Fruit fly (Drosophila melanogaster) ovary, adult (tissue): ENCODE data around the gene Pgant2.
"Not testable (repeated sequence)": the region's sequence is repeated elsewhere in the genome, so short reads cannot be mapped to it uniquely, and the experiment has no call there.

ENCODE experiments used
- CG17801 ChIP-seq: fragments of 200-800 bp; optimal IDR thresholded peaks from 2 replicates; lab custom pipeline; 2019; ENCODE audit warnings: missing biosample characterization, mild to moderate bottlenecking, missing genetic modification characterization, moderate library complexity; ENCODE audit not compliant: partially characterized antibody

Pgant2 gene

DNA sequence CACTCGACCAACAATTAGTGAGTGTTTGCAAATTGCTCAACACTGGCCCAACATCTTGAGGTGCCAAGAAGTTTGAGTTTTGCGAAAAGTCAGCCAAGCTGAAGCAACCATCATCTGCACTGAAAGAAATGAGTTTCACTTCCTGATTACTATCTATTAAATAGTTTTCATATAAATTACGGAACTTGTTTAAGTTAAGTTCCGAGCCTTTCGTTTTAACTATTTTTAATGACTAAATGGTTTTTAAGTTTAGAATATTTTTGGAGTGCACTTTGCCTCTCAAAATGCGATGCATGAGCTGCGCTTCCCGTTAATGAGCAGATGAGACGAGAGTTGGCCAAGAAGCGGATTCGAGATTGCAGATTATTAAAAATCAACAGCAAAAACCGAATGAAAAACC is 15.2 kb upstream of the Pgant2 start:
- no peak for TF ChIP-seq CG17801

DNA sequence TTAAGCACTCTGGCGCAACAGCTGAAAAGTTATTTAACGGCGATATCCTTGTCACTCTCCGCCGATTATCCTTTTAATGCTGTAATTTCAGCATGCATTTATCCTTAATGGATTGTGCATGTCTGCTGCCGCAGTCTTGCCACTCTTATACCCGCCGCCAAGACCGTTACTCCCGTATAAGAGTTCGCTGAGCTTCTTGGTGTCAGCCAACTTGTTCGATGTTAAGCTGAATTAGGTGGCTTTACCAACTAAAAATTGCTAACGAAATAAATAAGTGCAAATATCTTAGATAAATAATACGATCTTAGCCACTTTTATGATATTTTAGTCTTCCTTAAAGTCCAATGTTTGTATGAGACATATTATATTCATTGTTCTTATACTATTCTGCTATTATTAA is 14.6 kb upstream of the Pgant2 start:
- no peak for TF ChIP-seq CG17801

DNA sequence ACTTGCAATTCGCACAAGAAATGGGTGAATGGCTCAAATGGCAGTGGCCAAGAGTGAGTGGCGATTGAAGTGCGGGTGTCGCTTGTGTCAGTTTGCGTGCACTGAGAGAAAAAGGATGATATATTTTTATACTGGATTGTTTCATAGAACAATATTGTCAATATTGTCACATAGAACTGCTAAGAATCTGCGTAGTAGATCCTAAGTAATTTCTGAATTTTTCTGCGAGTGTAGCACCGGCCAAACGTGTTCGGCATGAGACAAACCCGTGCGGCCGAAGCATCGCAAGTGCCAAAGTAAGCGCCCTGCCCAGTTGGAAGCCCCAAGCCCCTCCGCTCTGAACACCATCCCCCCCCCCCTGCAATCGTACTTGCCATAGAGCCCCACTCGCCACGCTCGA is 13.8 kb upstream of the Pgant2 start:
- no peak for TF ChIP-seq CG17801

DNA sequence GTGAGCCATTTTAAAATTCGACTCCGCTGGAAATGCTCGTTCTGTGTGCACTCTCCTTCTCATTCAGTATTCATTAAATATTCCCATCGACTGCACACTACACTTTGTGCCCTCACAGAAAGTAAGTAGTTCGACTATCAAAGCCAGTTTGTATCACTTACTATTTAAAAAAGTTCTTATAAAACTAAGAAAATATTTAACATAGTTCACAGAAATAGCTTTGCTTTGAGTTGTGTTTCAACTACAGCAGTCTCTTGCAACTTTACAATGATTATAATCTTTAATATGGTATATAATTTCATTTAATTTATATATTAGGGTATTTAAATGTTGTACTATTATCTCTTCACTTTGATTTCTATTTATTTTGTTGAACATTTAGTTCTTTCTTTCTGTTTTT is 13.0 kb upstream of the Pgant2 start:
- no peak for TF ChIP-seq CG17801

DNA sequence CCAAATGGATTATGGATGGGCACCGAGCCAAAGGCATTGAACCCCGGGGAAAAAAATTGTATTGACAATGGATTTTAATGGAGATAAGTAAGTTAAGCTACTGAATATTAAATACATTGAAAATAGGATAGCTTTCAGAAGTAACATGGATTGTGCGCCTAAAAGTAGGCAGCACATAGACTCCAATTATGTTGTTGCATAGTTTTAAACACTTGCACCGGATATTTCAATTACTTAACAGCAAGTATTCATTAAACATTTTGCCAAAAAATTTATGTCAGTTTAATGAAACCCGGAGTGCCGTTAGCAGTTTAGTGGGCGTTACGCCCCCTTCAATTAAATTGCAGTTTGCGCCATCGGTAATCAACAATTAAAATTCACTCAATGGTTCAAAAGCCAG is 11.6 kb upstream of the Pgant2 start:
- TF ChIP-seq CG17801: no peak

DNA sequence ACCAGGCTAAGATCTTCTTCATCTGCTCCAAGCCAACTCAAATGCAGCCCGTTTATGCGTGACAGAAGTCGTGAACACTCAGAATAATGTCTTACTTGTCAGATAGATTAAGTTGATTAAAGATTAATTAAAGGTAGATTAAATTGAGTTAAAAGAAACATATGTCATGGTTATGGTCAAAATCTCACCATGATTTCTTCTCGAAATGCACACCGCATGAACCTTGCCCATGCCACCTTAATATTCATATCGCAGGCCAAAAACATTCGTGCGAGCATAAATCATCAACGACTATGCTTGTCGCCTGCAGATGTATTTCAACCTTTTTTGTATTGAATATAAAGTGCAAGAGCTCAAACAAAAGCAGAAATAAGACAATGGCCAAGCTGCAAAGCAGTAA is 10.5 kb upstream of the Pgant2 start:
- no peak for TF ChIP-seq CG17801

DNA sequence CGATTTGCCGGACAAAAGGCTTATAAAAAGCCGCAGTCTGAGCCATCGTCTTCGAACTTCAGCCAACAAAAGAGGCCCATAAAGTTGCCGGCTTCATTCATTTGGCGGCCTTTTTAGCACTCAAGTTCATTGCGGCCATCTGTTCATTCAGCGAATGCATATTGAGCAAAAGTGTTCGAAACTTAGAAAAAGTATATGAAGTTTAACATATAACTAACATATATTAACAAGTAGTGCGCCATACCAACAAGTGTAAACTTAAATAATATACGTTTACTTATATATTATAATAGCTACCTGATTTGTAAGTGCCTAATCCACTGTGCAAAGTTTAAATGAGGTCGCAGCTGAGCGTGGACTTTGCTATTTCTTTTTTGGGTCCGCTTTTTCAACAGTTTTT is 9.8 kb upstream of the Pgant2 start:
- TF ChIP-seq CG17801: no peak

DNA sequence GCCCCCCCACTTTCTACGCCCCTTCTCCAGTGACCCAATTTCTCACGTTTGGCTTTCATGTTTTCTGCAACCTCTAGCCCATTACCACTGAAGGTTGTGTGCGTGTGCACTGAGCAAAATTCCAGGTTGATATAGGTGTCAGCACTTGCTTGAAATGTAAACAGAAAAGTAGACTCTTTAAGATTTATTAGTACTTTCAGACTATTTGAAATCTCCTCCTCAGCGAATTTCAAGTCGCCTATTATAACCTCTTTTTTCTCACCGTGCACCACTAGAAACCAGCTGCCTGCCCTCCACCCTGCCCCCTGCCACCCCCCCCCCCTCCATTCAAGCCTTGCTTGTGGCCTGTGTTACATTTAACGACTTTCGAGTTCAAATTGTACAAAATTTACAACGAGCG is 8.6 kb upstream of the Pgant2 start:
- no peak for TF ChIP-seq CG17801

DNA sequence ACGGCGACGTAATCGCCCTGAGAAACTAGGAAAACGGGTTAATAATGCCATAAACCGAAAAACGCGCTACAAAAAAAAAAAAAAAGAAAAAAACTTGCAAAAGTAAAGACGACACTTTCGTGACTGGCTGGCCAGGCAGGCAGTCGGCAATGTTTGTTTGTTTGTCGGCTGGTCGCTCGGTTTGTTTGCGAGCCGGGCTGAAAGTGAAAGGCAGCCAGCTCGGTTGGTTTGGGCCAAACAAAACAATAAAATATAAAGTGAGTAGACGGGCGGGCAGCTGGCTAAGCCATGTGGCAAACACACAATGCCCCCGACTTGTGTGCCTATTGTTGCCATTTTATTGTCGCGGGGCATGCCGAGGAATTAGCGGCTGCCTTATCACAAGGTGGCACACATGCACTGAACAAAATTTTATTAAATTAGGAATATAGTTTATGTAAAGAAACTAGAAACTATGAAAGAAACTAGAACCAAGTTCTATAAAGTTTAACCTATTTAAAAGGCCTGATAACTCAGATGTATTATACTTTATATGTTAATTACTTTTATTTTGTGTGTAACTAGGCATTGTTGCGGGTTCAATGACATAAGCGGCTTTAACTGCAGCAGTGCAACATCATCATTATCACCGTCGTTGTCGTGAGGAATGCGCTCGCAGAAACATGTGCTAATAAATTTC is 2.0 kb upstream of the Pgant2 start:
- no peak for TF ChIP-seq CG17801

DNA sequence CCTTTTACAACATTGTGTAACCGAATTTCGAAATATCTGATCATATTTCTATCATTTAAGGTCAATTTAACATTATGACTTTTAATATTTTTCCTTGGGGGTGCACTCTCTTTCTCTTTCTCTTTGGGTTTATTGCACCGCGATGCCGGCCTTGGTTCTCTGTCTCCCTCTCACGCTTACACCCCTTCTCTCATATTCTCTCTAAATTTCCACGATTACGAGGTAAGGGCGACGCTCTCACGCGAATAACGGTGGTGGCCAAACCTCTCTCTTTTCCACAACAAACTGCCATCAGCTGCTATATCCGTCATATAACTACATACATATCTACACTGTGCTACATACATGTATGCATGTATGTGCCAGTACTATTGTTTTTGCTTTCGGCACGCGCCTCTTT is 572 bp downstream of the Pgant2 start:
- no peak for TF ChIP-seq CG17801

DNA sequence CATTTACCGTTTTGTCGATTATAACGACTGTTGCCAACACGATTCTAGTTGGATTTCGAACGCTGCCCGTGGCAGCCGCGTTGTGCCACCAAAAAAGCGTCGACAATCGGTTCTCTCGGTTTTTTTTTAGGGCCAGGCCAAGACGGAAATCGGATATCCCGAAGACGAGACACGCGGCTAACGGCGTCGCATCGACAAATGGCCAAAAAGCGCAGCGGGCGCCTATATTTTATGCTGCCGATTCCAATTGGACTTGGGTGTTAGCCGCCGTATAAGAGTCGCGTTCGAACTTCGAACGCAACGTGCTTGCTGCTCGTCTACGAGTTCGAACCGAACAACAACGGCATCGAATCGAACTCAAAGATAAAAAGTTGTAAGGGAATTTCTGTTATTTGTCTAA is 3.8 kb downstream of the Pgant2 start:
- TF ChIP-seq CG17801: no peak

DNA sequence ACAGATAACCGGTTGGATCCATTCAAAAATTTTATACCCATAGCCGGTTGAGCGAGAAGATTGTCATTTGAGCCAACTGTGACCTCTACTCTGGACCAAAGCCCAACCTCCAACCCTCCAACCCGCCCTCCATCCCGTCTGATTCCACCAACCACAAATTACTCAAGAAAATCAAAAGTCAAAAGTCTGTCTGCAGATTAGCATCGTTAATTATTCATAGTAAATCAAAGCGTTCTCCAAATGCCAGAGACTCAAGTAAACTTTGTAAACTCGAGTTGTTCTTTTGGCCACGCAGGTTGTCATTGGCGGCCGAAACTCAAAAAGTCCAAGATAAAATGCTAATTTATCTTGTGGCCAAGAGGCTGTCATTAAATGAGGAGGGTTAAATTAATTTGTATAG is 8.9 kb downstream of the Pgant2 start:
- TF ChIP-seq CG17801: no peak

DNA sequence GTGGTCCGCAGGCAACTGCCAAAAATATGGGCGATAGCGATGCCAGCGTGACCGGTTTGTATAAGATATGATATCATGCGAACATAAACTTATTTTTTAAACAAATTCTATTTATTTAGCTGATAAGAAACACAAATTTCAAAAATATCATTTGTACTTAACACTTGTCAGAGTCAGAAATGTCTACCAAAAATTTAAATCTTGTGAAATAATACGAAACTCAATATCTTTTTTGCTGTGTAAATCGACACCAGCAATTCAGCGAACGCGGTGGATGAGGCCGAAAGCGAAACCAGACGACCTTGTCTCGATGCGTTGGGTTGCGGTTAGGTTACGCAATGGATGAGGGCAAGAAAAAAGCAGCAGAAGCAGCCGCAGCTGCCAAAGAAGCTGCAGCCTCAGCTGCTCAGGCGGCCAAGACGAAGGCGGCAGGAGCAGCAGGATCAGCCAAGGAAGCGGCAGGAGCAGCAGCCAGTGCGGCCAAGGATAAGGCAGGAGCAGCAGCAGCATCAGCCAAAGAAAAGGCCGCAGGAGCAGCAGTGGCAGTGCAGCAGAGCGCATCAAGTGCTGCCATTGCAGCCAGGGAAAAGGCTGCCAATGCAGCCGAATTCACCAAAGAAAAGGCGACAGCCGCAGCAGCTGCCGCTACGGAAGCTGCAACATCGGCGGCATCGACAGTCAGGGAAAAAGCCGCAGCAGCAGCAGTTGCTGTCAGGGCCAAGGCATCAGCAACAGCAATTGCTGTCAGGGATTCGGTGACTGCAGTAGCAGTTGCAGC is 9.8 kb downstream of the Pgant2 start, which contains the start of gene CG31952:
TSS of gene CG31952 (plus strand) at position 167 of the 778 bp plus-strand sequence.
- TF ChIP-seq CG17801: no peak

DNA sequence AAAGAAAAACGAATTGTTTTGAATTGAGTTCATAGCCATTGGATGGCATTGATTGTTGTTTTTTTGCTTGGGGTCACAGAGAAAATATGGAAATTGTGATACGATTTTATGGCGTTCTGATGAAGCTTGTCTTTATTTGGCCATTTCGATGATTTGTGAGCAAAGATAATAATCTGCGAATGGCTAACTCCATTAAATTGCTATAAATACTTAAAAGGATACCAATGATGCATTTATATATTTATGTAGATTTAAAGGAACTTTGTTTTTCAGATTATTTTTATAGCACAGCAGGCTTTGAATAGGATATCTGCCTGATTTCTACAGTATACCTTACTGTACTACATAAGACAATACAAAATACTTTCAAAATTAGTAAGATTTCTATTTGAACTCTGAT is 16.3 kb downstream of the Pgant2 start, which contains the start of gene CG8840:
TSS of gene CG8840 (plus strand) at position 301 of the 400 bp plus-strand sequence.
- TF ChIP-seq CG17801: no peak

DNA sequence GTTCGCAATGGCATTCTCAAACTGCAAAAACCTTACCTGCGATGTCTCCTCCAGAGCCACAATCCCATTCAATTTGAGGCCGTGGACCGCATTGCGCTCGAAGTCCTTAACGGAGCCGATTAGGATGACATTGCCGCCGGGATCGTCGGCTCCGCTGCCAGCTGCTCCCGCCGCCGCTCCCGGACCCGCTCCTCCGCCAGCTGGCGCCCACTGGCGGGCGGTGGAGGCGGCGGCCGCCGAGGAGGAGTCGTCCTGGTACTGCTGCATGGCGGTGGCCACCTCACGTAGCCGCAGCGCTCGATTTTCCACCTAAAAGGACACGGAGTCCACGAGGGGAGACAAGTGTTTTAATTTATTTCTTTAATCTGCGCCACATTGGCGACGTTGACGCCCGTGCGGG is 18.8 kb downstream of the Pgant2 start:
- no peak for TF ChIP-seq CG17801

DNA sequence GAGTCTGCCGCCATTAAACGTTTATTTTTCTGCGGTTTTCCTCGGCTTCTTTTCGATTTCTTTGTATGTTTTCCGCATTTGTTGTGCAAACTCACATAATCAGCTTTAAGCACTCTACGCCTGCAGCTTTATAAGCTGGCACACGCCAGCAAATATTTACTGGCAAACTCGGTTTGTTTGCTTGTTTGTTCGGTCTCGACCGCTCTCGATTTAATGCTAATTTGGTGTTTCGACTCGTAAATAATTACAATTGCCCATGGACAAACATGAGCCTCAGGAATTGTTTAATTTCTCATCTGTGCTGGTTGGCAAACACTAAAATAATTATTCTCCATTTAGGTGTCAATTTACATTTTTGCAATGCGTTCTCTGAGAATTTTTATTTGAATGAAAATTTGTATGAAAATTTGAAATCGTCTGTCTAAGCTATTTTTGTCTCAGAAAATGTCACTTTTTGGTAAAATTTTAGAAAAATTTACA is 28.9 kb downstream of the Pgant2 start, which contains the start of gene CG34175:
TSS of gene CG34175 (plus strand) at position 430 of the 480 bp plus-strand sequence.
- TF ChIP-seq CG17801: no peak

DNA sequence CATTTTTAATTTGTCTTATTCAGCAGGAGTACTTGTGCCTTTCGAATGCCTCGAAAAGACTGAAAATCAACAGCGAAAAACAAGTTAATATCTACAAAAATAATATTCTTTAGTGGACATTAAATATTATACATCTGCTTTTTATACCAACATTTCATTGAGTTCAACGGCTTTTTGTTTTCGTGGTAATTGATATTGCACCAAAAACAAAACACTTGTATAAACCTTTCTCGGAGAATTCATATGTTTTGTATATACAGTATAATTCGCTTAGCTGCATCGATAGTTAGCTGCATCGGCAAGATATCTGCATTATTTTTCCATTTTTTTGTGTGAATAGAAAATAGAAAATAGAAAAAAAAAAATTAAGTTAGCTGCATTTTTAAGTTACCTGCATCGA is 38.1 kb downstream of the Pgant2 start, which contains the start of gene CG42460:
TSS of gene CG42460 (minus strand) at position 101 of the 400 bp plus-strand sequence.
- not testable (repeated sequence) for TF ChIP-seq CG17801

DNA sequence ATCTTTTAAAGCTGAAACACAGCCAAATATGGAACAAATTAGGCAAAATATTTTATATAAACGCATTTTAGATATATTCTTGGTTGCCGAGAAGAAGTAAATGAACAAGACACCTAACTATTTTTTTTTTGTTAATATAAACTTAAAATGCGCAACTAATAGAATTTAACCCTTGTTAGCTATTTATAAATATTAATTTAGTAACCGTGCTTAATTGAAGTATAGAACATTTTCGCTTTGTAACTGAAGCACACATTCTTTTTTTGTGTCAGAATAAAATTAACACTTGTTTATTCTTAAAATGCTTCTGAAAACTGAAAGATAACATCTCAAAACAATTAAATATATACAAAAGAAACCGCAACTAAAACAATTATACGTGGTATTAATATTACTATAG is 38.9 kb downstream of the Pgant2 start, which contains the start of gene Sfp23F:
TSS of gene Sfp23F (minus strand) at position 101 of the 400 bp plus-strand sequence.
- no peak for TF ChIP-seq CG17801
